Worm (Caenorhabditis elegans) whole organism, L3 larva: ENCODE results near the gene kcnl-1.

Source experiments
- R02D3.7 ChIP-seq: fragments of 150-350 bp; optimal IDR thresholded peaks from 2 replicates; lab custom pipeline; 2014; ENCODE audit warnings: missing biosample characterization, missing genetic modification characterization
- ZK546.5 ChIP-seq: sonication (generic microtip); optimal IDR thresholded peaks from 2 replicates; lab custom pipeline; 2017; ENCODE audit warnings: missing biosample characterization, missing genetic modification characterization
- aly-2 ChIP-seq: fragments of 150-350 bp; optimal IDR thresholded peaks from 2 replicates; lab custom pipeline; 2014; ENCODE audit warnings: missing biosample characterization, missing genetic modification characterization
- ama-1 ChIP-seq: fragments of 150-350 bp; optimal IDR thresholded peaks from 2 replicates; lab custom pipeline; 2018
- ceh-16 ChIP-seq: sonication (generic microtip); optimal IDR thresholded peaks from 2 replicates; lab custom pipeline; 2017; ENCODE audit warnings: missing biosample characterization, missing genetic modification characterization
- ceh-28 ChIP-seq: fragments of 150-350 bp; optimal IDR thresholded peaks from 2 replicates; lab custom pipeline; 2014; ENCODE audit warnings: missing biosample characterization, missing genetic modification reagents, missing genetic modification characterization
- ceh-82 ChIP-seq: fragments of 150-350 bp; optimal IDR thresholded peaks from 2 replicates; lab custom pipeline; 2014; ENCODE audit warnings: missing biosample characterization, missing genetic modification characterization
- ceh-9 ChIP-seq: sonication (generic microtip); optimal IDR thresholded peaks from 2 replicates; lab custom pipeline; 2018; ENCODE audit warnings: missing biosample characterization, missing genetic modification characterization
- daf-12 ChIP-seq: fragments of 150-350 bp; optimal IDR thresholded peaks from 2 replicates; lab custom pipeline; 2014; ENCODE audit warnings: missing biosample characterization, missing genetic modification reagents, missing genetic modification characterization
- egl-27 ChIP-seq: sonication (generic microtip); optimal IDR thresholded peaks from 4 replicates; lab custom pipeline; 2017; ENCODE audit warnings: missing biosample characterization, missing genetic modification reagents, missing genetic modification characterization
- egl-5 ChIP-seq: fragments of 150-350 bp; optimal IDR thresholded peaks from 2 replicates; lab custom pipeline; 2017; ENCODE audit warnings: missing biosample characterization, missing genetic modification reagents, missing genetic modification characterization, inconsistent platforms
- elt-1 ChIP-seq: fragments of 150-350 bp; optimal IDR thresholded peaks from 2 replicates; lab custom pipeline; 2014; ENCODE audit warnings: missing biosample characterization, missing genetic modification characterization
- elt-2 ChIP-seq: sonication (generic microtip); optimal IDR thresholded peaks from 2 replicates; lab custom pipeline; 2016; ENCODE audit warnings: missing genetic modification reagents, mild to moderate bottlenecking, missing genetic modification characterization, missing compliant biosample characterization
- elt-3 ChIP-seq, 3 experiments: fragments of 150-350 bp in 1 of 3; sonication (generic microtip) in 2 of 3; optimal IDR thresholded peaks; 2 replicates in 2 of 3; 4 replicates in 1 of 3; lab custom pipeline; 2014 to 2017; ENCODE audit warnings: missing biosample characterization in 3 of 3, missing genetic modification characterization in 3 of 3
- eor-1 ChIP-seq, 2 experiments: fragments of 150-350 bp; optimal IDR thresholded peaks; 2 replicates each; lab custom pipeline; 2014 to 2018; ENCODE audit warnings: missing biosample characterization in 2 of 2, missing genetic modification characterization in 2 of 2
- fkh-10 ChIP-seq: sonication (generic microtip); optimal IDR thresholded peaks from 2 replicates; lab custom pipeline; 2017; ENCODE audit warnings: missing biosample characterization, missing genetic modification reagents, missing genetic modification characterization
- fkh-2 ChIP-seq: fragments of 150-350 bp; optimal IDR thresholded peaks from 2 replicates; lab custom pipeline; 2014; ENCODE audit warnings: missing biosample characterization, missing genetic modification reagents, missing genetic modification characterization
- fos-1 ChIP-seq: fragments of 150-350 bp; optimal IDR thresholded peaks from 2 replicates; lab custom pipeline; 2014; ENCODE audit warnings: missing biosample characterization, missing genetic modification characterization
- hmg-11 ChIP-seq: sonication (generic microtip); optimal IDR thresholded peaks from 2 replicates; lab custom pipeline; 2016; ENCODE audit warnings: missing genetic modification characterization, missing compliant biosample characterization
- jun-1 ChIP-seq: fragments of 150-350 bp; optimal IDR thresholded peaks from 2 replicates; lab custom pipeline; 2014; ENCODE audit warnings: missing biosample characterization, missing genetic modification reagents, missing genetic modification characterization
- lin-15B ChIP-seq: fragments of 150-350 bp; optimal IDR thresholded peaks from 2 replicates; lab custom pipeline; 2014; ENCODE audit warnings: missing biosample characterization, missing genetic modification characterization
- lin-39 ChIP-seq: fragments of 150-350 bp; optimal IDR thresholded peaks from 2 replicates; lab custom pipeline; 2018; ENCODE audit warnings: missing biosample characterization, missing genetic modification reagents, missing genetic modification characterization
- lsy-12 ChIP-seq: sonication (generic microtip); optimal IDR thresholded peaks from 2 replicates; lab custom pipeline; 2016; ENCODE audit warnings: mild to moderate bottlenecking, missing genetic modification characterization, missing compliant biosample characterization
- mdl-1 ChIP-seq: fragments of 150-350 bp; optimal IDR thresholded peaks from 2 replicates; lab custom pipeline; 2014; ENCODE audit warnings: missing biosample characterization, missing genetic modification characterization
- nfya-1 ChIP-seq: sonication (generic microtip); optimal IDR thresholded peaks from 2 replicates; lab custom pipeline; 2017; ENCODE audit warnings: missing genetic modification characterization, mild to moderate bottlenecking, missing compliant biosample characterization, antibody characterized with exemption, moderate library complexity; ENCODE audit not compliant: insufficient read depth
- nhr-11 ChIP-seq: fragments of 150-350 bp; optimal IDR thresholded peaks from 2 replicates; lab custom pipeline; 2014; ENCODE audit warnings: missing biosample characterization, missing genetic modification characterization
- nhr-12 ChIP-seq: fragments of 150-350 bp; optimal IDR thresholded peaks from 2 replicates; lab custom pipeline; 2014; ENCODE audit warnings: missing biosample characterization, missing genetic modification characterization
- nhr-23 ChIP-seq: fragments of 150-350 bp; optimal IDR thresholded peaks from 2 replicates; lab custom pipeline; 2014; ENCODE audit warnings: missing biosample characterization, missing genetic modification reagents, missing genetic modification characterization
- nhr-237 ChIP-seq: fragments of 150-350 bp; optimal IDR thresholded peaks from 2 replicates; lab custom pipeline; 2014; ENCODE audit warnings: missing biosample characterization, missing genetic modification characterization
- nhr-25 ChIP-seq: sonication (generic microtip); optimal IDR thresholded peaks from 2 replicates; lab custom pipeline; 2017; ENCODE audit warnings: missing biosample characterization, missing genetic modification characterization
- nhr-28 ChIP-seq: fragments of 150-350 bp; optimal IDR thresholded peaks from 2 replicates; lab custom pipeline; 2014; ENCODE audit warnings: missing biosample characterization, missing genetic modification characterization
- nhr-43 ChIP-seq: sonication (generic microtip); optimal IDR thresholded peaks from 2 replicates; lab custom pipeline; 2016; ENCODE audit warnings: mild to moderate bottlenecking, missing genetic modification characterization, missing compliant biosample characterization; ENCODE audit not compliant: poor library complexity, severe bottlenecking
- nhr-67 ChIP-seq: fragments of 150-350 bp; optimal IDR thresholded peaks from 2 replicates; lab custom pipeline; 2014; ENCODE audit warnings: missing biosample characterization, missing genetic modification characterization
- nhr-76 ChIP-seq: fragments of 150-350 bp; sonication (generic microtip); optimal IDR thresholded peaks from 5 replicates; lab custom pipeline; 2014; ENCODE audit warnings: missing biosample characterization, missing genetic modification characterization
- nhr-77 ChIP-seq: fragments of 150-350 bp; optimal IDR thresholded peaks from 2 replicates; lab custom pipeline; 2014; ENCODE audit warnings: missing biosample characterization, missing genetic modification characterization
- pha-4 ChIP-seq: fragments of 150-350 bp; optimal IDR thresholded peaks from 2 replicates; lab custom pipeline; 2014; ENCODE audit warnings: missing biosample characterization, missing genetic modification reagents, missing genetic modification characterization
- pqm-1 ChIP-seq: fragments of 150-350 bp; optimal IDR thresholded peaks from 2 replicates; lab custom pipeline; 2017; ENCODE audit warnings: missing biosample characterization, missing genetic modification characterization, inconsistent platforms
- sea-2 ChIP-seq: fragments of 150-350 bp; sonication (generic microtip); optimal IDR thresholded peaks from 4 replicates; lab custom pipeline; 2014; ENCODE audit warnings: missing biosample characterization, missing genetic modification reagents, missing genetic modification characterization
- skn-1 ChIP-seq: fragments of 150-350 bp; optimal IDR thresholded peaks from 2 replicates; lab custom pipeline; 2014; ENCODE audit warnings: missing biosample characterization, missing genetic modification characterization
- snpc-4 ChIP-seq: fragments of 150-350 bp; optimal IDR thresholded peaks from 2 replicates; lab custom pipeline; 2014; ENCODE audit warnings: missing biosample characterization, missing genetic modification characterization
- tbx-2 ChIP-seq: sonication (generic microtip); optimal IDR thresholded peaks from 2 replicates; lab custom pipeline; 2016; ENCODE audit warnings: mild to moderate bottlenecking, missing genetic modification characterization, missing compliant biosample characterization
- unc-62 ChIP-seq: fragments of 150-350 bp; sonication (generic microtip); optimal IDR thresholded peaks from 4 replicates; lab custom pipeline; 2014; ENCODE audit warnings: missing biosample characterization, missing genetic modification reagents, missing genetic modification characterization
- zag-1 ChIP-seq: fragments of 150-350 bp; optimal IDR thresholded peaks from 2 replicates; lab custom pipeline; 2014; ENCODE audit warnings: missing biosample characterization, missing genetic modification characterization
- ztf-11 ChIP-seq: fragments of 150-350 bp; optimal IDR thresholded peaks from 2 replicates; lab custom pipeline; 2014; ENCODE audit warnings: missing biosample characterization, missing genetic modification characterization
- ztf-4 ChIP-seq: fragments of 150-350 bp; optimal IDR thresholded peaks from 2 replicates; lab custom pipeline; 2014; ENCODE audit warnings: missing biosample characterization, missing genetic modification characterization

kcnl-1 gene

ce11 chrV:19529168-19529567 is 36.0 kb upstream of the kcnl-1 start (continued):
- TF ChIP-seq sea-2: peak; percentile 57
- TF ChIP-seq ceh-28 (tag; lab: Kevin White, UChicago): peak; percentile 89
- peak; percentile 95 for TF ChIP-seq unc-62 (GFP tag; lab: Kevin White, UChicago)
- peak; percentile 67 for TF ChIP-seq pqm-1
- peak; percentile 88 for TF ChIP-seq lin-39 (tag; lab: Kevin White, UChicago)
- TF ChIP-seq aly-2 (tag; lab: Kevin White, UChicago): no peak

DNA sequence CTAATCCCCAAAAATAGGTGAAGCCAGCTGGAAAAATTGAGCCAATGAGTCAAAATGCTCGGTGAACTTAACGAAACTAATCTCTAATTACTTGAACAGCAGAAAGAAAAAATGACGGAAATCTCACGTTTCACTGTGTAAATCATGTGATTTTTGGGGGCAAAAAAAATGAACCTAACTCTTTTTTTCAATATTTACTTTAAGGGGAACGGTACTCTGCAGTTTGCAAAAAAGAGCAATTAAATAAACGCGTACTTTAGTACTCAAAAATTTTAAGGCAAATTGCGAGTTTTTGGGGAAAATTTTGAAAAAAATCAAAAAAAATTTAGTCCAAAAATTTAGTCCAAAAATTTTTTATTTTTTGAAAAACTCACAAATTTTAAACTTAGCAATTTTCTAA is 34.1 kb upstream of the kcnl-1 start:
- TF ChIP-seq R02D3.7 (tag; lab: Kevin White, UChicago): no peak
- TF ChIP-seq elt-3 (tag; optimal IDR thresholded peaks at IDR 0.05; lab: Kevin White, UChicago): no peak
- TF ChIP-seq pha-4 (tag; lab: Kevin White, UChicago): peak; percentile 96
- TF ChIP-seq, all 47 proteins: peak for 1

- TF ChIP-seq nhr-43 (tag; lab: Kevin White, UChicago) (no peak), ztf-4 (tag; lab: Kevin White, UChicago) (no peak), fkh-10 (GFP tag; lab: Kevin White, UChicago) (no peak), pqm-1 (no peak), zag-1 (no peak), elt-1 (tag; lab: Kevin White, UChicago) (no peak), lin-39 (tag; lab: Kevin White, UChicago) (no peak), mdl-1 (tag; lab: Kevin White, UChicago) (no peak), nhr-77 (tag; lab: Kevin White, UChicago) (no peak), elt-2 (tag; lab: Kevin White, UChicago) (no peak), jun-1 (tag; lab: Kevin White, UChicago) (no peak), nhr-67 (no peak)
Observed at ce11 chrV:19533010-19533409, 32.2 kb upstream of the kcnl-1 start, which contains the start of gene Y43F8B.2. Gene Y43F8B.2, minus strand, starts transcription at chrV:19533110.

ce11 chrV:19533480-19533879 is 31.7 kb upstream of the kcnl-1 start:
- TF ChIP-seq aly-2 (tag; lab: Kevin White, UChicago) (no peak), eor-1 (tag; optimal IDR thresholded peaks at IDR 0.05; lab: Kevin White, UChicago) (no peak), ztf-11 (tag; lab: Kevin White, UChicago) (no peak), ceh-16 (tag; lab: Kevin White, UChicago) (no peak), pha-4 (tag; lab: Kevin White, UChicago) (peak; percentile 38), nhr-237 (tag; lab: Kevin White, UChicago) (no peak), nhr-23 (tag; lab: Kevin White, UChicago) (no peak), R02D3.7 (tag; lab: Kevin White, UChicago) (no peak), egl-27 (tag; lab: Kevin White, UChicago) (no peak), zag-1 (no peak), nhr-25 (tag; lab: Kevin White, UChicago) (no peak), nhr-11 (no peak), nhr-43 (tag; lab: Kevin White, UChicago) (no peak), pqm-1 (peak; percentile 83), lin-39 (tag; lab: Kevin White, UChicago) (no peak), nfya-1 (tag; lab: Kevin White, UChicago) (no peak), fkh-2 (tag; lab: Kevin White, UChicago) (no peak), egl-5 (tag; lab: Kevin White, UChicago) (no peak), skn-1 (tag; lab: Kevin White, UChicago) (peak; percentile 21), nhr-76 (tag; lab: Kevin White, UChicago) (no peak), nhr-77 (tag; lab: Kevin White, UChicago) (no peak), hmg-11 (no peak), mdl-1 (tag; lab: Kevin White, UChicago) (no peak), fkh-10 (GFP tag; lab: Kevin White, UChicago) (no peak), nhr-67 (no peak), elt-1 (tag; lab: Kevin White, UChicago) (no peak), ceh-28 (tag; lab: Kevin White, UChicago) (peak; percentile 40), nhr-12 (no peak), tbx-2 (tag; lab: Kevin White, UChicago) (no peak), elt-2 (tag; lab: Kevin White, UChicago) (peak; percentile 94), jun-1 (tag; lab: Kevin White, UChicago) (peak; percentile 43), daf-12 (no peak), snpc-4 (no peak), ama-1 (lab: Kevin White, UChicago) (no peak), sea-2 (no peak), elt-3 (tag; optimal IDR thresholded peaks at IDR 0.05; lab: Kevin White, UChicago) (no peak), ceh-82 (tag; lab: Kevin White, UChicago) (no peak), lsy-12 (tag; lab: Kevin White, UChicago) (no peak), fos-1 (tag; lab: Kevin White, UChicago) (no peak), ceh-9 (tag; lab: Kevin White, UChicago) (no peak), ztf-4 (tag; lab: Kevin White, UChicago) (no peak), nhr-28 (no peak), ZK546.5 (tag; lab: Kevin White, UChicago) (no peak), lin-15B (tag; lab: Kevin White, UChicago) (no peak)
